Worm (Caenorhabditis elegans) whole organism, L4/young adult: ENCODE measurements around the gene C44H9.6.

Experiments
- W03F9.2 ChIP-seq: fragments of 150-350 bp; optimal IDR thresholded peaks from 2 replicates; lab custom pipeline; 2014; ENCODE audit warnings: missing biosample characterization, missing genetic modification characterization
- dao-5 ChIP-seq: sonication (generic microtip); optimal IDR thresholded peaks from 2 replicates; lab custom pipeline; 2016; ENCODE audit warnings: missing genotype, missing genetic modification characterization, moderate library complexity, missing compliant biosample characterization
- him-1 ChIP-seq: sonication (generic microtip); optimal IDR thresholded peaks from 2 replicates; lab custom pipeline; 2016; ENCODE audit warnings: missing genotype, missing genetic modification reagents, missing genetic modification characterization, missing compliant biosample characterization

DNA sequence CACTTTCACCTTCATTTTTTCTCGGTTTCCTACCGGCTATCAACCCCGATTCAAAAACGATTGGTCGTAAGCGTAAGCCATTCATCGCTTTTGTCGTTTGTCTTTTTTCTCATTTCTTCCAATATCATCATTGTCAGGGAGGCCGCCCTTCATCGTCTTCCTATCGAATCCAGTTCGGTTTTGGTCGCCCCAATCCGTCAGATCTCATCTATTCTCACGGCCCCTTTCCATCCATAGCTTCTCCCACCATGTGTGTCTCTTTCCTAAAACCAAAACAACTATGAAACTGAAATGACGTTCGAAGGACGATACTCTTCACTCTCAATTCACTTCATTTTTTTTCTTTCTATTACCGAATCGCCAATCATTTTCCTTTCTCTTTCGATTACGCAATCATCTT is 30.7 kb upstream of the C44H9.6 start:
- TF ChIP-seq him-1, result no peak
- TF ChIP-seq dao-5, result no peak
- no peak for TF ChIP-seq W03F9.2 (tag; lab: Kevin White, UChicago)
